Fruit fly (Drosophila melanogaster): ENCODE data around the gene CG7990.

DNA sequence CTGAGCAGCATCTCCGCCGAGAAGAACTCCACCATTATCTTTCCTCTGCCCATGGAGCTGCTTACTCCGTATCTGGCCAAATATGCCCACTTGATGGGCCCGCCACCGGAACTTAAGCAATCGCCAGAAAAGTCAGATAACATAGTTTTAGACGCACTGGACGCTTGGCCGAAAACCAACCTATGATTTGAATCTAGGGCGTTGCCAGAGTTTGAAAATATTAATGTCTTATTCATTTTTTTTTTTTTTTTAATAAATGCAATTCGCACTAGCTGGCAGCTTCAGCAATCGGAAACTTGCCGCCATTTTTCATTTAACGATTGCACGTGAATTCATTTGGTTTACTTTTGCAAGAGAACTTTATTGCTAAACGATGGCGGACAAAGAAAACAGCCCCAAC lies 11.9 kb downstream of the CG7990 start, which contains the start of gene HP1D3csd:
- TF ChIP-seq tj (GFP tag; optimal IDR thresholded peaks at IDR 0.05) (no peak), CG7101 (tag; optimal IDR thresholded peaks at IDR 0.05) (no peak), CG33017 (tag; optimal IDR thresholded peaks at IDR 0.05) (no peak), Mnt (GFP tag; optimal IDR thresholded peaks at IDR 0.05) (no peak), Hr96 (GFP tag; optimal IDR thresholded peaks at IDR 0.05) (no peak), CG5204 (GFP tag; optimal IDR thresholded peaks at IDR 0.05) (no peak), CG7045 (GFP tag; optimal IDR thresholded peaks at IDR 0.05) (no peak), Clk (GFP tag; optimal IDR thresholded peaks at IDR 0.05) (no peak), kay (GFP tag; ENCODE audit: borderline replicate concordance) (no peak), CG12768 (GFP tag; optimal IDR thresholded peaks at IDR 0.05) (no peak), cnc (optimal IDR thresholded peaks at IDR 0.05) (no peak), CG1620 (GFP tag; optimal IDR thresholded peaks at IDR 0.05) (no peak)
